Worm (Caenorhabditis elegans) whole organism, young adult: ENCODE results near the gene tag-273.
"Not testable (repeated sequence)": the region's sequence is repeated elsewhere in the genome, so short reads cannot be mapped to it uniquely, and the experiment has no call there.

Source experiments
- die-1 ChIP-seq: sonication (generic microtip); optimal IDR thresholded peaks from 2 replicates; lab custom pipeline; 2016; ENCODE audit warnings: missing genotype, mild to moderate bottlenecking, missing genetic modification characterization, missing compliant biosample characterization
- dox-1 ChIP-seq: fragments of 200-800 bp; sonication (Bioruptor generic); IDR thresholded peaks from 2 replicates; pipeline ENCODE4 v1.3.6; 2022; ENCODE audit warnings: missing genetic modification reagents, missing genetic modification characterization, missing compliant biosample characterization
- fkh-3 ChIP-seq: sonication (generic microtip); optimal IDR thresholded peaks from 2 replicates; lab custom pipeline; 2016; ENCODE audit warnings: mild to moderate bottlenecking, missing genetic modification characterization, missing compliant biosample characterization
- him-1 ChIP-seq: sonication (generic microtip); optimal IDR thresholded peaks from 2 replicates; lab custom pipeline; 2016; ENCODE audit warnings: missing genotype, missing genetic modification reagents, missing genetic modification characterization, missing compliant biosample characterization
- hlh-26 ChIP-seq: fragments of 200-800 bp; sonication (Bioruptor generic); conservative IDR thresholded peaks from 2 replicates; pipeline ENCODE4 v1.3.6; 2022; ENCODE audit warnings: missing genetic modification reagents, missing genetic modification characterization, missing compliant biosample characterization
- nfya-2 ChIP-seq: fragments of 200-800 bp; sonication (Bioruptor generic); IDR thresholded peaks from 2 replicates; pipeline ENCODE4 v1.3.6; 2022; ENCODE audit warnings: missing genetic modification reagents, missing genetic modification characterization, missing compliant biosample characterization
- rec-8 ChIP-seq, 2 experiments: sonication (generic microtip); optimal IDR thresholded peaks; 2 replicates each; lab custom pipeline; 2016; ENCODE audit warnings: mild to moderate bottlenecking in 2 of 2, missing genetic modification characterization in 2 of 2, missing genetic modification reagents in 2 of 2, missing genotype in 2 of 2, missing biosample characterization in 1 of 2, missing compliant biosample characterization in 1 of 2, moderate library complexity in 1 of 2
- snpc-1.3 ChIP-seq: sonication (generic microtip); optimal IDR thresholded peaks from 2 replicates; lab custom pipeline; 2017; ENCODE audit warnings: missing genetic modification characterization, mild to moderate bottlenecking, missing compliant biosample characterization, antibody characterized with exemption, moderate library complexity, missing genotype, missing genetic modification reagents; ENCODE audit not compliant: insufficient read depth
- snpc-4 ChIP-seq, 5 experiments: fragments of 150-350 bp in 1 of 5; sonication (generic microtip) in 4 of 5; optimal IDR thresholded peaks; 2 replicates each; lab custom pipeline; 2014 to 2018; ENCODE audit warnings: missing genetic modification characterization in 5 of 5, missing biosample characterization in 3 of 5, antibody characterized with exemption in 2 of 5, mild to moderate bottlenecking in 2 of 5, missing compliant biosample characterization in 2 of 5, missing genotype in 2 of 5, moderate library complexity in 2 of 5, missing genetic modification reagents in 1 of 5
- unc-62 ChIP-seq: fragments of 150-350 bp; optimal IDR thresholded peaks from 2 replicates; lab custom pipeline; 2014; ENCODE audit warnings: missing biosample characterization, missing genetic modification reagents, missing genetic modification characterization

ce11 chrIV:14476664-14477063 is 28.3 kb downstream of the tag-273 start:
- TF ChIP-seq rec-8 (tag; optimal IDR thresholded peaks at IDR 0.05; lab: Kevin White, UChicago); him-1 (tag; lab: Kevin White, UChicago); die-1 (tag; lab: Kevin White, UChicago); dox-1; snpc-4 (GFP tag; optimal IDR thresholded peaks at IDR 0.05; lab: Kevin White, UChicago); snpc-4 (tag; optimal IDR thresholded peaks at IDR 0.05; lab: Kevin White, UChicago); snpc-1.3 (tag; lab: Kevin White, UChicago); nfya-2; unc-62 (GFP tag; lab: Kevin White, UChicago); fkh-3 (tag; lab: Kevin White, UChicago); hlh-26 (GFP tag; lab: Robert Waterston, UW): not testable (repeated sequence)
